Worm (Caenorhabditis elegans) whole organism, L3 larva: ENCODE measurements around the gene F49C12.5.

Experiments
- R02D3.7 ChIP-seq: fragments of 150-350 bp; optimal IDR thresholded peaks from 2 replicates; lab custom pipeline; 2014; ENCODE audit warnings: missing biosample characterization, missing genetic modification characterization
- ZK546.5 ChIP-seq: sonication (generic microtip); optimal IDR thresholded peaks from 2 replicates; lab custom pipeline; 2017; ENCODE audit warnings: missing biosample characterization, missing genetic modification characterization
- aly-2 ChIP-seq: fragments of 150-350 bp; optimal IDR thresholded peaks from 2 replicates; lab custom pipeline; 2014; ENCODE audit warnings: missing biosample characterization, missing genetic modification characterization
- ceh-16 ChIP-seq: sonication (generic microtip); optimal IDR thresholded peaks from 2 replicates; lab custom pipeline; 2017; ENCODE audit warnings: missing biosample characterization, missing genetic modification characterization
- ceh-9 ChIP-seq: sonication (generic microtip); optimal IDR thresholded peaks from 2 replicates; lab custom pipeline; 2018; ENCODE audit warnings: missing biosample characterization, missing genetic modification characterization
- daf-12 ChIP-seq: fragments of 150-350 bp; optimal IDR thresholded peaks from 2 replicates; lab custom pipeline; 2014; ENCODE audit warnings: missing biosample characterization, missing genetic modification reagents, missing genetic modification characterization
- elt-1 ChIP-seq: fragments of 150-350 bp; optimal IDR thresholded peaks from 2 replicates; lab custom pipeline; 2014; ENCODE audit warnings: missing biosample characterization, missing genetic modification characterization
- elt-2 ChIP-seq: sonication (generic microtip); optimal IDR thresholded peaks from 2 replicates; lab custom pipeline; 2016; ENCODE audit warnings: missing genetic modification reagents, mild to moderate bottlenecking, missing genetic modification characterization, missing compliant biosample characterization
- fkh-10 ChIP-seq: sonication (generic microtip); optimal IDR thresholded peaks from 2 replicates; lab custom pipeline; 2017; ENCODE audit warnings: missing biosample characterization, missing genetic modification reagents, missing genetic modification characterization
- fkh-2 ChIP-seq: fragments of 150-350 bp; optimal IDR thresholded peaks from 2 replicates; lab custom pipeline; 2014; ENCODE audit warnings: missing biosample characterization, missing genetic modification reagents, missing genetic modification characterization
- hmg-11 ChIP-seq: sonication (generic microtip); optimal IDR thresholded peaks from 2 replicates; lab custom pipeline; 2016; ENCODE audit warnings: missing genetic modification characterization, missing compliant biosample characterization
- lin-15B ChIP-seq: fragments of 150-350 bp; optimal IDR thresholded peaks from 2 replicates; lab custom pipeline; 2014; ENCODE audit warnings: missing biosample characterization, missing genetic modification characterization
- lsy-12 ChIP-seq: sonication (generic microtip); optimal IDR thresholded peaks from 2 replicates; lab custom pipeline; 2016; ENCODE audit warnings: mild to moderate bottlenecking, missing genetic modification characterization, missing compliant biosample characterization
- mdl-1 ChIP-seq: fragments of 150-350 bp; optimal IDR thresholded peaks from 2 replicates; lab custom pipeline; 2014; ENCODE audit warnings: missing biosample characterization, missing genetic modification characterization
- nfya-1 ChIP-seq: sonication (generic microtip); optimal IDR thresholded peaks from 2 replicates; lab custom pipeline; 2017; ENCODE audit warnings: missing genetic modification characterization, mild to moderate bottlenecking, missing compliant biosample characterization, antibody characterized with exemption, moderate library complexity; ENCODE audit not compliant: insufficient read depth
- nhr-11 ChIP-seq: fragments of 150-350 bp; optimal IDR thresholded peaks from 2 replicates; lab custom pipeline; 2014; ENCODE audit warnings: missing biosample characterization, missing genetic modification characterization
- nhr-12 ChIP-seq: fragments of 150-350 bp; optimal IDR thresholded peaks from 2 replicates; lab custom pipeline; 2014; ENCODE audit warnings: missing biosample characterization, missing genetic modification characterization
- nhr-23 ChIP-seq: fragments of 150-350 bp; optimal IDR thresholded peaks from 2 replicates; lab custom pipeline; 2014; ENCODE audit warnings: missing biosample characterization, missing genetic modification reagents, missing genetic modification characterization
- nhr-237 ChIP-seq: fragments of 150-350 bp; optimal IDR thresholded peaks from 2 replicates; lab custom pipeline; 2014; ENCODE audit warnings: missing biosample characterization, missing genetic modification characterization
- nhr-25 ChIP-seq: sonication (generic microtip); optimal IDR thresholded peaks from 2 replicates; lab custom pipeline; 2017; ENCODE audit warnings: missing biosample characterization, missing genetic modification characterization
- nhr-28 ChIP-seq: fragments of 150-350 bp; optimal IDR thresholded peaks from 2 replicates; lab custom pipeline; 2014; ENCODE audit warnings: missing biosample characterization, missing genetic modification characterization
- nhr-67 ChIP-seq: fragments of 150-350 bp; optimal IDR thresholded peaks from 2 replicates; lab custom pipeline; 2014; ENCODE audit warnings: missing biosample characterization, missing genetic modification characterization
- nhr-76 ChIP-seq: fragments of 150-350 bp; sonication (generic microtip); optimal IDR thresholded peaks from 5 replicates; lab custom pipeline; 2014; ENCODE audit warnings: missing biosample characterization, missing genetic modification characterization
- pqm-1 ChIP-seq: fragments of 150-350 bp; optimal IDR thresholded peaks from 2 replicates; lab custom pipeline; 2017; ENCODE audit warnings: missing biosample characterization, missing genetic modification characterization, inconsistent platforms
- sea-2 ChIP-seq: fragments of 150-350 bp; sonication (generic microtip); optimal IDR thresholded peaks from 4 replicates; lab custom pipeline; 2014; ENCODE audit warnings: missing biosample characterization, missing genetic modification reagents, missing genetic modification characterization
- skn-1 ChIP-seq: fragments of 150-350 bp; optimal IDR thresholded peaks from 2 replicates; lab custom pipeline; 2014; ENCODE audit warnings: missing biosample characterization, missing genetic modification characterization
- snpc-4 ChIP-seq: fragments of 150-350 bp; optimal IDR thresholded peaks from 2 replicates; lab custom pipeline; 2014; ENCODE audit warnings: missing biosample characterization, missing genetic modification characterization
- tbx-2 ChIP-seq: sonication (generic microtip); optimal IDR thresholded peaks from 2 replicates; lab custom pipeline; 2016; ENCODE audit warnings: mild to moderate bottlenecking, missing genetic modification characterization, missing compliant biosample characterization
- unc-39 ChIP-seq: sonication (generic microtip); optimal IDR thresholded peaks from 4 replicates; lab custom pipeline; 2017; ENCODE audit warnings: missing biosample characterization, missing genetic modification characterization
- unc-62 ChIP-seq: fragments of 150-350 bp; sonication (generic microtip); optimal IDR thresholded peaks from 4 replicates; lab custom pipeline; 2014; ENCODE audit warnings: missing biosample characterization, missing genetic modification reagents, missing genetic modification characterization
- ztf-11 ChIP-seq: fragments of 150-350 bp; optimal IDR thresholded peaks from 2 replicates; lab custom pipeline; 2014; ENCODE audit warnings: missing biosample characterization, missing genetic modification characterization
- ztf-4 ChIP-seq: fragments of 150-350 bp; optimal IDR thresholded peaks from 2 replicates; lab custom pipeline; 2014; ENCODE audit warnings: missing biosample characterization, missing genetic modification characterization

F49C12.5 gene

ce11 chrIV:9260826-9261225 is 43.9 kb upstream of the F49C12.5 start:
- TF ChIP-seq daf-12 (no peak), R02D3.7 (tag; lab: Kevin White, UChicago) (no peak), pqm-1 (tag; lab: Kevin White, UChicago) (no peak), nhr-28 (no peak)

ce11 chrIV:9261687-9262086 is 43.0 kb upstream of the F49C12.5 start, which contains the start of gene col-120:
Gene col-120, minus strand, starts transcription at chrIV:9261787.
- no peak for TF ChIP-seq daf-12
- TF ChIP-seq ztf-4 = no peak
- TF ChIP-seq aly-2 (tag; lab: Kevin White, UChicago) = no peak

- TF ChIP-seq unc-39 = no peak
- TF ChIP-seq sea-2 (GFP tag; lab: Kevin White, UChicago) = no peak
- TF ChIP-seq fkh-2 (tag; lab: Kevin White, UChicago) = no peak
- TF ChIP-seq elt-2 (tag; lab: Kevin White, UChicago) = no peak
- TF ChIP-seq nhr-237 (tag; lab: Kevin White, UChicago) = no peak
- no peak for TF ChIP-seq nhr-25 (tag; lab: Kevin White, UChicago)
- no peak for TF ChIP-seq nhr-11 (tag; lab: Kevin White, UChicago)
Measured at ce11 chrIV:9262295-9262694, 42.4 kb upstream of the F49C12.5 start.

- no peak for TF ChIP-seq lsy-12 (tag; lab: Kevin White, UChicago)
- no peak for TF ChIP-seq ZK546.5 (tag; lab: Kevin White, UChicago)
- no peak for TF ChIP-seq unc-39
- TF ChIP-seq nhr-25 (tag; lab: Kevin White, UChicago) = no peak
- TF ChIP-seq ceh-16 (tag; lab: Kevin White, UChicago) = no peak
- TF ChIP-seq nhr-67 = no peak
Measured at ce11 chrIV:9263812-9264320, 40.9 kb upstream of the F49C12.5 start, which contains the start of gene flh-1. Gene flh-1, minus strand, starts transcription at chrIV:9264270.

ce11 chrIV:9264513-9264912 is 40.2 kb upstream of the F49C12.5 start:
- TF ChIP-seq ceh-9 (tag; lab: Kevin White, UChicago) (no peak), fkh-10 (GFP tag; lab: Kevin White, UChicago) (no peak), elt-1 (tag; lab: Kevin White, UChicago) (no peak), lin-15B (tag; lab: Kevin White, UChicago) (no peak), aly-2 (tag; lab: Kevin White, UChicago) (no peak), nhr-11 (tag; lab: Kevin White, UChicago) (no peak), skn-1 (no peak), ztf-11 (tag; lab: Kevin White, UChicago) (no peak), unc-62 (GFP tag; lab: Kevin White, UChicago) (no peak), lsy-12 (tag; lab: Kevin White, UChicago) (no peak), nhr-23 (tag; lab: Kevin White, UChicago) (no peak), nhr-25 (tag; lab: Kevin White, UChicago) (no peak), R02D3.7 (tag; lab: Kevin White, UChicago) (no peak), nhr-76 (tag; lab: Kevin White, UChicago) (no peak), ZK546.5 (tag; lab: Kevin White, UChicago) (no peak), mdl-1 (tag; lab: Kevin White, UChicago) (no peak), nhr-237 (tag; lab: Kevin White, UChicago) (no peak), nhr-12 (tag; lab: Kevin White, UChicago) (no peak), nhr-67 (no peak)

- TF ChIP-seq ztf-4 (no peak), nhr-67 (no peak), nfya-1 (tag; lab: Kevin White, UChicago) (no peak), nhr-12 (tag; lab: Kevin White, UChicago) (no peak), tbx-2 (tag; lab: Kevin White, UChicago) (no peak), unc-62 (GFP tag; lab: Kevin White, UChicago) (no peak), hmg-11 (no peak), aly-2 (tag; lab: Kevin White, UChicago) (no peak), snpc-4 (tag; lab: Kevin White, UChicago) (no peak), ztf-11 (tag; lab: Kevin White, UChicago) (no peak)
Measured at ce11 chrIV:9266464-9266863, 38.3 kb upstream of the F49C12.5 start, which contains the start of gene Y11D7A.19. Gene Y11D7A.19, minus strand, starts transcription at chrIV:9266564.
